Worm (Caenorhabditis elegans) whole organism, L4 larva: ENCODE measurements around the gene B0554.5.

Experiments used
- F10B5.3 ChIP-seq: sonication (generic microtip); optimal IDR thresholded peaks from 2 replicates; lab custom pipeline; 2016; ENCODE audit warnings: mild to moderate bottlenecking, missing genetic modification characterization, missing compliant biosample characterization
- F37D6.2 ChIP-seq: sonication (generic microtip); optimal IDR thresholded peaks from 2 replicates; lab custom pipeline; 2016; ENCODE audit warnings: mild to moderate bottlenecking, missing genetic modification characterization, missing compliant biosample characterization
- F44E2.7 ChIP-seq: fragments of 200-800 bp; sonication (Bioruptor generic); IDR thresholded peaks from 2 replicates; pipeline ENCODE4 v2.1.2; 2022; ENCODE audit warnings: missing genetic modification characterization, missing compliant biosample characterization
- F49E8.2 ChIP-seq: sonication (generic microtip); optimal IDR thresholded peaks from 2 replicates; lab custom pipeline; 2016; ENCODE audit warnings: missing compliant biosample characterization, mild to moderate bottlenecking, missing genetic modification characterization, borderline replicate concordance
- T20F7.1 ChIP-seq: fragments of 200-800 bp; sonication (Bioruptor generic); optimal IDR thresholded peaks from 2 replicates; lab custom pipeline; 2018; ENCODE audit warnings: mild to moderate bottlenecking, missing genetic modification characterization, missing compliant biosample characterization
- Y48G9A.11 ChIP-seq: fragments of 200-800 bp; sonication (Bioruptor generic); IDR thresholded peaks from 2 replicates; pipeline ENCODE4 v1.3.6; 2022; ENCODE audit warnings: missing genetic modification reagents, missing genetic modification characterization, missing compliant biosample characterization
- Y5F2A.4 ChIP-seq: fragments of 200-800 bp; sonication (Bioruptor generic); optimal IDR thresholded peaks from 2 replicates; lab custom pipeline; 2018; ENCODE audit warnings: mild to moderate bottlenecking, missing genetic modification characterization, missing compliant biosample characterization
- Y75B8A.6 ChIP-seq: fragments of 200-800 bp; sonication (Bioruptor generic); IDR thresholded peaks from 2 replicates; pipeline ENCODE4 v1.3.6; 2022; ENCODE audit warnings: missing genetic modification reagents, missing genetic modification characterization, missing compliant biosample characterization
- ZK337.2 ChIP-seq: fragments of 200-800 bp; sonication (Bioruptor generic); IDR thresholded peaks from 2 replicates; pipeline ENCODE4 v1.3.6; 2022; ENCODE audit warnings: missing genetic modification reagents, missing genetic modification characterization, missing compliant biosample characterization
- ZK546.5 ChIP-seq, 2 experiments: sonication (generic microtip); optimal IDR thresholded peaks; 2 replicates each; lab custom pipeline; 2017; ENCODE audit warnings: missing biosample characterization in 2 of 2, missing genetic modification characterization in 2 of 2
- ama-1 ChIP-seq: fragments of 150-350 bp; optimal IDR thresholded peaks from 2 replicates; lab custom pipeline; 2014; ENCODE audit warnings: inconsistent platforms, mixed read lengths
- arid-1 ChIP-seq: fragments of 200-800 bp; sonication (Bioruptor generic); conservative IDR thresholded peaks from 2 replicates; pipeline ENCODE4 v1.3.6; 2022; ENCODE audit warnings: missing genetic modification reagents, missing genetic modification characterization, missing compliant biosample characterization
- ceh-32 ChIP-seq: sonication (generic microtip); optimal IDR thresholded peaks from 2 replicates; lab custom pipeline; 2016; ENCODE audit warnings: mild to moderate bottlenecking, missing genetic modification characterization, missing compliant biosample characterization; ENCODE audit not compliant: poor library complexity
- ceh-62 ChIP-seq: sonication (generic microtip); optimal IDR thresholded peaks from 2 replicates; lab custom pipeline; 2017; ENCODE audit warnings: missing biosample characterization, missing genetic modification characterization
- cey-2 ChIP-seq: sonication (generic microtip); optimal IDR thresholded peaks from 3 replicates; lab custom pipeline; 2017; ENCODE audit warnings: missing genetic modification characterization, mild to moderate bottlenecking, missing compliant biosample characterization, antibody characterized with exemption, borderline replicate concordance; ENCODE audit not compliant: insufficient read depth
- daf-12 ChIP-seq: fragments of 150-350 bp; optimal IDR thresholded peaks from 2 replicates; lab custom pipeline; 2014; ENCODE audit warnings: missing biosample characterization, missing genetic modification reagents, missing genetic modification characterization
- daf-8 ChIP-seq: fragments of 200-800 bp; sonication (Bioruptor generic); IDR thresholded peaks from 2 replicates; pipeline ENCODE4 v1.3.6; 2022; ENCODE audit warnings: missing genetic modification characterization, missing compliant biosample characterization
- dpl-1 ChIP-seq: fragments of 150-350 bp; optimal IDR thresholded peaks from 2 replicates; lab custom pipeline; 2014; ENCODE audit warnings: missing biosample characterization, missing genetic modification reagents, missing genetic modification characterization
- duxl-1 ChIP-seq: sonication (generic microtip); optimal IDR thresholded peaks from 2 replicates; lab custom pipeline; 2016; ENCODE audit warnings: mild to moderate bottlenecking, missing genetic modification characterization, moderate library complexity, missing compliant biosample characterization; ENCODE audit not compliant: poor library complexity
- egl-27 ChIP-seq: sonication (generic microtip); optimal IDR thresholded peaks from 3 replicates; lab custom pipeline; 2017; ENCODE audit warnings: missing biosample characterization, missing genetic modification reagents, missing genetic modification characterization
- egl-43 ChIP-seq: fragments of 200-800 bp; sonication (Bioruptor generic); IDR thresholded peaks from 2 replicates; pipeline ENCODE4 v1.3.6; 2022; ENCODE audit warnings: missing genetic modification reagents, missing genetic modification characterization, missing compliant biosample characterization
- fos-1 ChIP-seq: fragments of 150-350 bp; optimal IDR thresholded peaks from 2 replicates; lab custom pipeline; 2014; ENCODE audit warnings: missing biosample characterization, missing genetic modification characterization
- hlh-11 ChIP-seq: fragments of 200-800 bp; sonication (Bioruptor generic); optimal IDR thresholded peaks from 2 replicates; lab custom pipeline; 2018; ENCODE audit warnings: mild to moderate bottlenecking, missing genetic modification characterization, missing compliant biosample characterization
- hlh-30 ChIP-seq: sonication (generic microtip); optimal IDR thresholded peaks from 2 replicates; lab custom pipeline; 2017; ENCODE audit warnings: antibody characterized with exemption, mild to moderate bottlenecking, missing genetic modification characterization, missing compliant biosample characterization; ENCODE audit not compliant: insufficient read depth
- jun-1 ChIP-seq: fragments of 150-350 bp; optimal IDR thresholded peaks from 2 replicates; lab custom pipeline; 2014; ENCODE audit warnings: missing biosample characterization, missing genetic modification reagents, missing genetic modification characterization
- lin-1 ChIP-seq: fragments of 200-800 bp; sonication (Bioruptor generic); IDR thresholded peaks from 2 replicates; pipeline ENCODE4 v1.3.6; 2022; ENCODE audit warnings: missing genetic modification reagents, missing genetic modification characterization, missing compliant biosample characterization
- madf-9 ChIP-seq: fragments of 200-800 bp; sonication (Bioruptor generic); conservative IDR thresholded peaks from 2 replicates; pipeline ENCODE4 v1.3.6; 2022; ENCODE audit warnings: missing genetic modification reagents, missing genetic modification characterization, missing compliant biosample characterization
- mep-1 ChIP-seq: fragments of 150-350 bp; sonication (generic microtip); optimal IDR thresholded peaks from 3 replicates; lab custom pipeline; 2014; ENCODE audit warnings: missing biosample characterization, missing genetic modification characterization
- mes-2 ChIP-seq: sonication (generic microtip); optimal IDR thresholded peaks from 2 replicates; lab custom pipeline; 2016; ENCODE audit warnings: missing genotype, mild to moderate bottlenecking, missing genetic modification characterization, missing compliant biosample characterization; ENCODE audit not compliant: poor library complexity, severe bottlenecking
- mxl-2 ChIP-seq: fragments of 200-800 bp; sonication (Bioruptor generic); conservative IDR thresholded peaks from 2 replicates; pipeline ENCODE4 v1.3.6; 2022; ENCODE audit warnings: missing genetic modification reagents, missing genetic modification characterization, missing compliant biosample characterization
- nhr-102 ChIP-seq: sonication (generic microtip); optimal IDR thresholded peaks from 2 replicates; lab custom pipeline; 2016; ENCODE audit warnings: mild to moderate bottlenecking, missing genetic modification characterization, moderate library complexity, missing compliant biosample characterization
- nhr-11 ChIP-seq: fragments of 150-350 bp; optimal IDR thresholded peaks from 2 replicates; lab custom pipeline; 2014; ENCODE audit warnings: missing biosample characterization, missing genetic modification characterization
- nhr-25 ChIP-seq: sonication (generic microtip); optimal IDR thresholded peaks from 2 replicates; lab custom pipeline; 2017; ENCODE audit warnings: missing genetic modification characterization, mild to moderate bottlenecking, missing compliant biosample characterization, antibody characterized with exemption, moderate library complexity, borderline replicate concordance; ENCODE audit not compliant: insufficient read depth
- nhr-28 ChIP-seq: fragments of 150-350 bp; optimal IDR thresholded peaks from 2 replicates; lab custom pipeline; 2014; ENCODE audit warnings: missing biosample characterization, missing genetic modification characterization
- nhr-41 ChIP-seq: fragments of 200-800 bp; sonication (Bioruptor generic); IDR thresholded peaks from 2 replicates; pipeline ENCODE4 v1.3.6; 2022; ENCODE audit warnings: missing genetic modification reagents, missing genetic modification characterization, missing compliant biosample characterization
- nhr-42 ChIP-seq: fragments of 200-800 bp; sonication (Bioruptor generic); IDR thresholded peaks from 2 replicates; pipeline ENCODE4 v1.3.6; 2022; ENCODE audit warnings: missing genetic modification characterization, missing compliant biosample characterization
- nhr-6 ChIP-seq: fragments of 150-350 bp; optimal IDR thresholded peaks from 2 replicates; lab custom pipeline; 2014; ENCODE audit warnings: missing biosample characterization, missing genetic modification characterization
- nhr-76 ChIP-seq: fragments of 150-350 bp; optimal IDR thresholded peaks from 2 replicates; lab custom pipeline; 2014; ENCODE audit warnings: missing biosample characterization, missing genetic modification characterization
- nhr-77 ChIP-seq: fragments of 150-350 bp; optimal IDR thresholded peaks from 2 replicates; lab custom pipeline; 2014; ENCODE audit warnings: missing biosample characterization, missing genetic modification characterization
- pha-4 ChIP-seq, 2 experiments: fragments of 150-350 bp in 1 of 2; fragments of 200-800 bp in 1 of 2; sonication (Bioruptor generic) in 1 of 2; IDR thresholded peaks in 1 of 2; optimal IDR thresholded peaks in 1 of 2; 2 replicates each; pipeline versions ENCODE4 v1.3.6 to Lab custom; 2014 to 2022; ENCODE audit warnings: missing genetic modification characterization in 2 of 2, missing genetic modification reagents in 2 of 2, missing biosample characterization in 1 of 2, missing compliant biosample characterization in 1 of 2
- pqm-1 ChIP-seq: sonication (generic microtip); optimal IDR thresholded peaks from 2 replicates; lab custom pipeline; 2017; ENCODE audit warnings: missing biosample characterization, missing genetic modification characterization
- unc-130 ChIP-seq: sonication (generic microtip); optimal IDR thresholded peaks from 2 replicates; lab custom pipeline; 2016; ENCODE audit warnings: missing genetic modification reagents, missing genetic modification characterization, missing compliant biosample characterization
- vab-7 ChIP-seq: fragments of 200-800 bp; sonication (Bioruptor generic); IDR thresholded peaks from 2 replicates; pipeline ENCODE4 v1.3.6; 2022; ENCODE audit warnings: missing genetic modification reagents, missing genetic modification characterization, missing compliant biosample characterization
- zag-1 ChIP-seq: fragments of 150-350 bp; optimal IDR thresholded peaks from 2 replicates; lab custom pipeline; 2014; ENCODE audit warnings: missing biosample characterization, missing genetic modification characterization
- zip-2 ChIP-seq: fragments of 150-350 bp; optimal IDR thresholded peaks from 2 replicates; lab custom pipeline; 2014; ENCODE audit warnings: missing biosample characterization, missing genetic modification characterization

The B0554.5 gene

DNA sequence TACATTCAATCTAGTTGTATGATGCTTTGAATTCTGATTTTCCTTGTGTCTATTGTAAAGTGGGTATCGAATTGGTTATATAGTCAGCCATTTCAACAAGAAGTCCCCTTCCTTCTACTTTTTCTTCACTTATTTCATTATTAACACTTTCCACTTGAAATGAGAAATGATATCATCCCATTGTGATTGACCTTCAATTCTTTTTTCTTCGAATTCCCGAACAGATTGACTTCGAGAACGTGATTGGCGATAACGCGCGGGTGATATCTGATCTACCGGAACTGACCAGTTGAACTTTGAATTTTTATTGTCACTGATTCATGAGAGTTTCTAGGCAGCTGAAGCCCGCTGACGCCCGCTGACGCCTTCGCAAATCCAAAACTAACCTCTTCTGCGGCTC lies 46.0 kb upstream of the B0554.5 start (continued):
- no peak for TF ChIP-seq arid-1 (GFP tag; lab: Robert Waterston, UW)
- no peak for TF ChIP-seq nhr-25 (tag; lab: Kevin White, UChicago)
- no peak for TF ChIP-seq ZK546.5 (tag; optimal IDR thresholded peaks at IDR 0.05; lab: Kevin White, UChicago)
- no peak for TF ChIP-seq nhr-42 (GFP tag; lab: Robert Waterston, UW)
- no peak for TF ChIP-seq daf-8 (GFP tag; lab: Robert Waterston, UW)
- no peak for TF ChIP-seq fos-1
- no peak for TF ChIP-seq pha-4 (GFP tag; IDR thresholded peaks at IDR 0.05; lab: Robert Waterston, UW)
- TF ChIP-seq pha-4 (tag; optimal IDR thresholded peaks at IDR 0.05; lab: Kevin White, UChicago) = no peak
- no peak for TF ChIP-seq egl-43 (GFP tag; lab: Robert Waterston, UW)
- TF ChIP-seq daf-12 (tag; lab: Kevin White, UChicago) = no peak
- TF ChIP-seq nhr-77 (tag; lab: Kevin White, UChicago) = no peak
- TF ChIP-seq nhr-41 = no peak
- TF ChIP-seq mes-2 (tag; lab: Kevin White, UChicago) = no peak
- no peak for TF ChIP-seq mep-1 (tag; lab: Kevin White, UChicago)
- TF ChIP-seq hlh-11 (tag; lab: Kevin White, UChicago) = peak; percentile 14
- no peak for TF ChIP-seq F10B5.3 (tag; lab: Kevin White, UChicago)
- no peak for TF ChIP-seq vab-7 (GFP tag; lab: Robert Waterston, UW)
- TF ChIP-seq zag-1 (tag; lab: Kevin White, UChicago) = no peak
- no peak for TF ChIP-seq duxl-1 (tag; lab: Kevin White, UChicago)
- TF ChIP-seq ama-1 (lab: Kevin White, UChicago) = no peak
- no peak for TF ChIP-seq mxl-2
- TF ChIP-seq ceh-62 (tag; lab: Kevin White, UChicago) = no peak
- peak; percentile 29 for TF ChIP-seq hlh-30
- no peak for TF ChIP-seq ZK337.2 (GFP tag; lab: Robert Waterston, UW)

DNA sequence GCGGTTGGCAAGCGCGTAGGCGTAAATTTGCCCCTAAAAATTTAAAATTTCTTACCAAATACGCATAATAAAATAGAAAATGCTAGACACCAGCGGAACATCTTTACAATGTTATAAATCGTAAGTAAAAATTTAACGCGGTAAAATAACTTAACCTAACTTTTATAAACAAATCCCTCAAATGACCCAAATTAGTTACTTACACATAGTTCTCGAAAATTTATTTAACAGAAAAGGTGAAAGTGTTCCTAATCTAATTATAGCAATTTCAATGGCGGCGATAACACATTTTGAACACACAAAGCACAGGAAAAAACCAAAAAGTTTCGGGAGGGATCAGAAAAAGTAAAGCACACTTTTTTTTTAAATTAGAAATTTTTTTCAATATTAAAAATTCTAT lies 44.1 kb upstream of the B0554.5 start, which contains the start of gene mltn-8:
Gene mltn-8, minus strand, starts transcription at position 101 of the 400 bp plus-strand sequence.
- TF ChIP-seq nhr-102 (tag; lab: Kevin White, UChicago) (no peak), nhr-76 (tag; lab: Kevin White, UChicago) (no peak), nhr-28 (tag; lab: Kevin White, UChicago) (no peak)

DNA sequence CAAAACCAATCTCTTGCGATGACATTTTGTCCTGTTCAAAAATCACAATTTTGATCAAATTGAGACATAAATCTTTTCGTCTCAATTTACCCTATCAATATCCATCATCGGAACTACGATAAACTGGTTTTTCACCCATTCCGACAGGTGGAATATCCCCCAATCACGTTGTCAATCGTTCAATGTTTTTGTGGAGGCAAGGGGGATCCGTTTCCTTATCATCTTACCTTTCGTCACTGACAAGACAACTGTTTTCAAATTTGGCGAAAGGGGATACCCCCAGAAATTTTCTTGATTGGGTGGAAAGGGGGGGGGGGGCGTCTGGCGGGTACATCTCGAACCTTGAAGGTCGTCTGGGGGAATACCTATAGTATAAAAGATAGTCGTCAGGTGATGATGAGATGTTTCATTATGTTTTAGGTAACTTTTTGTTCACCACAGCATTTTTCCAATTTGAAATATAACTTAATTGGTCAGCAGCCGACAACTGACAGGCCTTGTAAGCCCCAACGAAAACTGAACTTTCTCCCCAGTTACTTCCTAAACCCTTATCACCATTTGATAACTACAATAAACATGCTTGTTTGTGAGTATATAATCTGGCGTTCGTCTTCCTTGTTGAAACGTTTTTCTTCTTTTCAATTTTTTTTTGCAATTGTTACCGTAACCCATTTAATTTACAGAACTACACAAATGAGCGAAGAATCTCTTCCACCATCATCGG lies 42.9 kb upstream of the B0554.5 start, which contains the start of gene ZK6.8:
Gene ZK6.8, plus strand, starts transcription at position 682 of the 724 bp plus-strand sequence.
- TF ChIP-seq zip-2 (tag; lab: Kevin White, UChicago) (no peak), unc-130 (GFP tag; lab: Kevin White, UChicago) (no peak), nhr-11 (no peak), F37D6.2 (tag; lab: Kevin White, UChicago) (no peak), F49E8.2 (no peak), lin-1 (GFP tag; lab: Robert Waterston, UW) (no peak), madf-9 (GFP tag; lab: Robert Waterston, UW) (no peak), nhr-77 (tag; lab: Kevin White, UChicago) (no peak), jun-1 (tag; lab: Kevin White, UChicago) (no peak), F44E2.7 (GFP tag; lab: Robert Waterston, UW) (no peak), pqm-1 (peak; percentile 6), Y48G9A.11 (no peak), nhr-102 (tag; lab: Kevin White, UChicago) (no peak), Y75B8A.6 (no peak), egl-43 (GFP tag; lab: Robert Waterston, UW) (no peak), Y5F2A.4 (GFP tag; lab: Kevin White, UChicago) (no peak), egl-27 (tag; lab: Kevin White, UChicago) (no peak), duxl-1 (tag; lab: Kevin White, UChicago) (no peak), pha-4 (GFP tag; IDR thresholded peaks at IDR 0.05; lab: Robert Waterston, UW) (no peak), pha-4 (tag; optimal IDR thresholded peaks at IDR 0.05; lab: Kevin White, UChicago) (no peak), daf-8 (GFP tag; lab: Robert Waterston, UW) (no peak), T20F7.1 (GFP tag; lab: Kevin White, UChicago) (no peak), ceh-32 (no peak), nhr-6 (tag; lab: Kevin White, UChicago) (no peak), cey-2 (tag; lab: Kevin White, UChicago) (peak; percentile 82), dpl-1 (GFP tag; lab: Kevin White, UChicago) (no peak), ZK546.5 (tag; optimal IDR thresholded peaks at IDR 0.05; lab: Kevin White, UChicago) (no peak), hlh-30 (peak; percentile 73)
